Fruit fly (Drosophila melanogaster): ENCODE data around the gene shop.

DNA sequence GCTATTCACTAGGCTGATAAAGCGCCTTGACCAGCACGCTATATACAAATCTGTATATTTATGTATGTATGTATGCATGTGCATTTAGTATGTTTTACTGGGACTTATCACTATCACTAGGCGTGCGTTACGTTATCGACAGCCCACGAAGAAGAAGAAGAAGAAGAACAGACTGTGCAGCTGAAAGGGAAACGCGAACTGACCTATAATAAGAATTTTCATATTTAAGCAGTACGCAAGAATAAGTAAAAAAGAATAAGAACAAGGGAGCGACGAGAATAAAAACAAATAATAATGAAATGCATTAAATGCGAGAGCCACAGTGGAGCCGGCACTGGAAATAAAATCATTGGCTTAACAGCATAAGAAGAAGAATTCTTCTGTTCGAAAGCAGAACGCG is 12.1 kb downstream of the shop start:
- TF ChIP-seq pad (GFP tag; optimal IDR thresholded peaks at IDR 0.05) (no peak), bab1 (GFP tag; optimal IDR thresholded peaks at IDR 0.05) (no peak), ovo (GFP tag; optimal IDR thresholded peaks at IDR 0.05) (no peak), Hr96 (GFP tag; optimal IDR thresholded peaks at IDR 0.05) (no peak), CG1620 (GFP tag; optimal IDR thresholded peaks at IDR 0.05) (no peak), tj (GFP tag; optimal IDR thresholded peaks at IDR 0.05) (no peak), CG12768 (GFP tag; optimal IDR thresholded peaks at IDR 0.05) (no peak), kay (GFP tag; ENCODE audit: borderline replicate concordance) (no peak), CG7045 (GFP tag; optimal IDR thresholded peaks at IDR 0.05) (no peak), CG11617 (GFP tag; optimal IDR thresholded peaks at IDR 0.05) (no peak), toe (GFP tag; optimal IDR thresholded peaks at IDR 0.05) (no peak), cic (GFP tag; optimal IDR thresholded peaks at IDR 0.05) (peak; percentile 61)
